Fruit fly (Drosophila melanogaster): ENCODE measurements around the gene Coa8.

Coa8 gene

DNA sequence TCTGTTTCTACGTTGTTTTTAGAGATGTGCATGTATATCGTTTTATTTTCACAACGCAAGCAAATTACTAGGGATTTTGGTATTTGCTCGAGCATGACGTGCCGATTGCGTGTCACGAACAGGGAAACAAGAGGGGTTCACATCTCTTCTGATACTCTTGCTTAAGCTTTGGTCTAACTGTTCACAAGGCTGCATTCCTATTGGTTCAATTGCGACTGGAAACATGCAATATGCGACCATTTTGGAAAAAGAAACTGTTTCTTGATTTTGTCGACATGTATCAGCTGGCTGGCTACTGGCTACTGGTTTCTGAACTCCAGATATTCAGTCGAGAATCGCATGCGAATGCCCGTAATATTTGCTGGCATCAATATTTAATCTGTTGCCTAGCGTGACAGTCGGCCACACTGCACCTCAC is at the start of gene Coa8:
Gene Coa8, plus strand, starts transcription at position 144 of the 418 bp plus-strand sequence.
- peak; percentile 47 for TF ChIP-seq noc (tag; optimal IDR thresholded peaks at IDR 0.05)

DNA sequence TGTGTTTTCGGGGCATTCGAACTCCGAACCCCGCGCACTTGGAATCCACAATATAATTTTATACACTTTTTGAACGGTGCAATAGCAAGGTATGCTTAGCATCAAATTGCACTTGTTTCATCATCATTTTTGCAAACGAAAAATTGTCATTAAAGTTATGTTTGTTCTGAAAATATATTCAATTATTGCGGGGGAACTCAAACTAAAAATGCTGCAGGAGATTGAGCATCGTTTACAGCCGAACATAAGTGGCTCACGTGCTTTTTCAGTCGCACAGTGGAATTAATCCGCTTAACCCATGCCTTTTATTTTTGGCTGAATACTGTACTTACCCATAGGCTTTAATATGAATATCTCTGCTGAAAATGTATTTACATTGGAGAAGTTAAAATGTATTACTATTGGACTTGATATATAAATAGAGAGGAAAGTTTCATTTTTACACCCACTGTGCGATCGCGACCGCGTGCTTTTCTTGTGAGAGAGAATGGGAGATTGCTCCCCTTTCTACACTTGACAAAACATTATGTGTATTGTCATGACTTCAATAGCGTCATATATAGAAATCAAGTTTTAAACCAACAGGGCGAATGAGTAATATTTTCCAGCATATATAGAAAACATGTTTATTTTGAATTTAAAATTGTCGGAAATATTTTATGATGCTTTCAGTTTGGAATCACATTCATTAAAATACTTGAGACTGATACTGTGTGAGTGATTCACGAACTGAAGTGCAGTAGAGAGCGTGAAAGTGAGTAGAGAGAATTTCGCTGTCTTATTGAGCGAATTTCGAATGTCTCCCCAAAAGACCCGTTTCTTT is 49.5 kb upstream of the Coa8 start:
- peak; percentile 98 for TF ChIP-seq noc (tag; optimal IDR thresholded peaks at IDR 0.05)

DNA sequence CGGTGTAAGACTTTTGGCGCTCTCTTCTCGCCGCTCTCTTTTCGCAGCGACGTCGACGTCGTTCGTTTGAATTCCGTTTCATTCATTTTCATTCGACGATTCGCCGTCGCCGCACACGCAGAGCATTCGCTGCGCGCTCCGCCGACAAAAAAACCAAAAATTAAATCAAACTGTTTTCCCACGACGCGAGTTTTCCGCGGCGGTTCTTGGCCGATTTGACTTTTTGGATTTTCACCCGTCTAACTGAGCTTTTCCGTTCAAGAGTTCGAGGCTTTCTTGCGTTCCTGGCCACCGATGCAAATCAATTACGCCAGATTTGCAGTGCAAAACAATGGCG is 48.9 kb upstream of the Coa8 start:
- no peak for TF ChIP-seq noc (tag; optimal IDR thresholded peaks at IDR 0.05)

DNA sequence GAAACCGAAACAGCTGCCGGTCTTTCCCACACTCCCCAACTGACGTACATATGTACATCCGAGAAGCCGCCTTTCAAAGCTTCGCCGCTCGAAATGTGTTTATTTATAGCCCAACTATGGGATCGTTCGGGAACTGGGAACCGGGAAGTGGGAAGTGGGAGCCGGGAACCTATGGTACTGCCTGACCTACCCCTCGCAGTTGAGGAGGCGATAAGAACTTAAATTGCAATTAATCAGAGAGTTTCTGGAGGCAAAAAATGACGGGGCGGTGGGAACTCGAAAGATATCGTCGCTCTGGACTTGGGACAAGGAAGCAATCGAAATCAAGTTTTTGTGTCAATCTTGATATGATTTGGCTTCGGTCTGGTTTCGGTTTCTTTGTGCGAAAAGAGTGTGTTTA is 47.4 kb upstream of the Coa8 start:
- peak; percentile 9 for TF ChIP-seq noc (tag; optimal IDR thresholded peaks at IDR 0.05)

DNA sequence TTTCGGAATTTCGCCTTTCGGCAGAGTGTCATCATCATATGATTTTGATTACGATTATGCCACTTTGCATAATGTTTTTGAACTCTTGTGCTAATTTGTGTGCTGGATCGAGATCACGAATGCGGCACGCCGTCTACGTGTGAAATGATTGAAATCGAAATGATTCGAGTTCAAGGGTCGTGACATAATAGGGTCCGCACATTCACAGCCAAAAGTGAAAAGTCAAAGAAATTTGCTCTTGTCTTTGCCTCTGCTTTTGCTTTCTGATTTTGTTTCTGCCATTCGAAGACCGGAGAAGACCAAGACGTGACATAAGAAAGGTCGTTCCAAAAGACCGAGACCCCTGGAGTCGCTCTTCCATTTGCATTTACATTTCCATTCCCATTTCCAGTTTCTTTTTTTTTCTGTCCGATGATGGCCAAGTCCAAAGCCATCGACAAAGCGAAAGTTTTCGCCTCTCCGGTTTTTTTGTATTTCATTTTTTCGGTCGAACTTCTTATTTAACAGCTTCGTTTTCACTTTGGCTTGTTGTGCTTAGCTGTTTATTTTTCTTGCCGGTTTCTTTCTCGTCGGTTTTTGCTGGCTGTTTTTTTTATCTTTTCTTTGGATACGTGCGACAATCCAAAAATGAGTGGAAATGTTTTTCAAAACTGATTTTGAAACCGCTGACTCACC is 45.2 kb upstream of the Coa8 start:
- TF ChIP-seq noc (tag; optimal IDR thresholded peaks at IDR 0.05): no peak

DNA sequence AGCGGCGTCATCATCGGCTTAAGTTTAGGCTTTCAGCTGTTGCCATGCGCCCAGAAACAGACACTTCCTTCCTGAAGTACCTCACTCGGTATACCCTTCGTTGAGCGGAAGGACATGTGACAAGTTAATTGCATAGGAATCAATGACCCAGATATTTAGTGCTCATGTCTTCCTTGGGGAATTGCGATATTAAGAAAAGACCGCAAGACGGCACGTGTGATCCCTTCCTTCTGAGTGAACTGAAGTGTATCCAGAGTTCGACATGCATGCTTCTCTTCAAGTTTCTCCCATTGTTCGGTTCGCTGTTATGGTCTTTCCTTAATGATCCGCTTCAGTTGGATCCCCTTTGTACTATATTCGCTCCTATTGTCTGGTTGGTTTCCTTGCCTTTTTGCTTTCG is 39.6 kb upstream of the Coa8 start:
- peak; percentile 5 for TF ChIP-seq noc (tag; optimal IDR thresholded peaks at IDR 0.05)

DNA sequence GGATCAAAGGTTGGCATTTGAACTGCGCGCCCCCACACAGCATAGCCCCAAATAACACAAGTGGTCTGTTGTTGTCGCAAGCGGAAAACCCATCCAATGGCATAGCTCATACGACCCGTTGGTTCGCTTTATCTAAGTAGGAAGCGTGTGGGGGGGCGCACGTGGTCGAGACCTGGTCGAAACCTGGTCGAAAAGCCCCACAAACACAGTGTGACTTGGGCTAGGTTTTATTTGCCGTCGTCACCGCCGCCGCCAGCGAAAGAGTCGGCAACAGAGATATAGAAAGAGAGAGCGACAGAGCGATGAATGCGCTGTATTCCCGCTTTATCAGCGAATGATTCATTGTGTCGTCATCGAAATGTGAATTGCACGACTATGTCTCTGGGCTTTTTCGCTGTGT is 37.2 kb upstream of the Coa8 start:
- TF ChIP-seq noc (tag; optimal IDR thresholded peaks at IDR 0.05): no peak

DNA sequence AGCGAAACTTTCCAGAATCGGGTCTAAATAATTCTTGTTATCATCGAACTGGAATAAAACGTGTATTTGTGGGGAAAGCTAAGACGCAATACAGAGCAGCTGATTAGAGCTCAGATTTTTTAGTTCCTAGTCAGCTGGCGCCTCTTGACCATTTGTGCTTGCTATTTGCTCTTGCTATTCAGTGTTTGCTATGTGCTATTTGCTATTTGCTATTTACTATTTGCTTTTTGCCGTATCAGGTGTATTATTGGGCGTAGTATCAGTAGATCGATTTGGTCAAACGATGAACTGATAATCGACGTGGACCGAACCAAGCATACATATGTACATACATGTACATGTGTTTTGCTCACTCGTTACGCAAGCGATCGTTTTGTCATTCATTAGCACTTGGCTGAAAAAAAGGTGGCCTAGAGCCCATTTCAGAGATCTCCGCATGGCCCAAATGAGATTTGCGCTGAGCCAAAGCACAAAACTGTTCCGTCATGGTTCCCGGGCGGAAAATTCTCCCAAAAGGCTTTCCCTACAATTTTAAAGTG is 34.6 kb upstream of the Coa8 start:
- peak; percentile 37 for TF ChIP-seq noc (tag; optimal IDR thresholded peaks at IDR 0.05)

DNA sequence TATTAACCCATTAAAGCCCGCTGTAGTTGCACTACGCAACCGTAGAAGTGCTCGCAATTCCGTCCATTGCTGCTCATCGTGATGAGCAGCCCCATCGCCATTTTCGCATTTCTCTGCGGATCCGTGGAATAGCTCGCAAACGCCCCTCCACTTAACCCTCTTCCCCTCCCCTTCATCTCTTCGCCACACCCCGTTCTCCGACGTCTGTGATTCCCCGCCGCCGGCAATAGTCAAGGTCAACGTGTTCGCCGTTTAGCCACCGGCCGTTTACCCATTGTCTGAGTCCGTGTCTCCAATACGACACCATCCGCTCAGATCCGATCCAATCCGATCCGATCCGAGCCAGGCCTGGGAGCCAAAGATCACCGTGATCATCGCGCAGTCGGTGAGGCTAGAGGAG is 33.7 kb upstream of the Coa8 start:
- TF ChIP-seq noc (tag; optimal IDR thresholded peaks at IDR 0.05): no peak

DNA sequence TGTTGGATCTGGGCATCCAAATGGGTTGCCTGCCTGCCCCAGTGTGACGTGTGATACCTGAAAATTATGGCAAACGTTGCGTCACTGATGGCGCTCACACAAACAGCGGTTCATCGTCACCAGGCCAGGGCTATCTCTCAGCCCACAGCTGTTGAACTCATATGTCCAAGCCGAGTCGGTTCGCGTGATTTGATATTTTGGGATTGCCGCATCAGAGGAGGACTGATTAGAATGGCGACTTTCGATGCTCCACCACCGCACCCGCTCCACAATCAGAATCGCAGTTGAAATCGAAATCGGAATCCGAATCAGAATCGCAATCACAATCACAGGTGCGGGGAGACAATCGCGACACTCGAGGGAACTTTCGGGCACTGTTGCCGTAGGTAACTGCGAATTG is 32.3 kb upstream of the Coa8 start:
- TF ChIP-seq noc (tag; optimal IDR thresholded peaks at IDR 0.05): no peak

DNA sequence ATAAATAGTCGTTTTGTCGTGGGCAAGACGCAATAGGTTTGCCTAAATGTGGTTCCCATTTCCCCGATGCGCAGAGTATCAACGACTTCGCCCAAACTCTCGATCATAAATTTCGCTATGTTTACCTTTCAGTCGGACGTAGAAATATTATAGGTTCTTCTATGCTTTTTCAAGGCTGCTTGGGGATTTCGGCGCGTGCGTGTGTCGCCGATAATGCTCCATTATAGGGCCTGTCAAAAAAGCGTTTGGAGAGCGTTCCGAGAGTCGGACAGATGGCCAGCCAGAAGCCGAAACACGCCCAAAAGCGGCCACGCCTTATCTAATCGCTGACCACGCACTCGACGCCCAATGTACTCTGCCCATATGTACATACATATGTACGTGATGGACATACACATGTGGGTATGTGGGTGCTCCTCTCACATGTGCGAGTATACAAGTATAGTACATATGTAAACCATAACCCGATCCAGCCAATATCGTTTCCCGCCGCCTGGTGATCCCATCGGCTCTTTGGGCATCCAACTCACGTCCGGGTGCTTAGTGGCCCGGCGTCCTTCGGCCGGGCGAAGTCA is 31.4 kb upstream of the Coa8 start:
- TF ChIP-seq noc (tag; optimal IDR thresholded peaks at IDR 0.05): peak; percentile 0

DNA sequence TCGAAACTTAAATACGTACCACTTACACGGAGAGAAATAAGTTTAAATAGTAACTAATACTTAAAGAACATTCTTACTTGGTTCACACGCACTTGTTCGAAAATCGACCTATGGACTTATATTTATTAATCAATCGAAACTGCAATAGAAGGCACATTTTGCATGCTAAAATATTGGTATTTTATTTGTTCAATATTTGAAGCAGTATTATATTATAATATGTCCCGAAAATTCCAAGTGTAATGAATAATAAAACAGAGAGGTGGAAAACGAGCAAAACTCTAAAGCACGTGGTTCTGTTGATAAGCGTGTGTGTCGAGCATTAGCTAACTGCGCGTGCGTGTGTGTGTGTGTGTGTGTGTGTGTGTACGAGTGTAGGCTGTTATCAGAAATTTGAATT is 30.2 kb upstream of the Coa8 start:
- peak; percentile 98 for TF ChIP-seq noc (tag; optimal IDR thresholded peaks at IDR 0.05)

DNA sequence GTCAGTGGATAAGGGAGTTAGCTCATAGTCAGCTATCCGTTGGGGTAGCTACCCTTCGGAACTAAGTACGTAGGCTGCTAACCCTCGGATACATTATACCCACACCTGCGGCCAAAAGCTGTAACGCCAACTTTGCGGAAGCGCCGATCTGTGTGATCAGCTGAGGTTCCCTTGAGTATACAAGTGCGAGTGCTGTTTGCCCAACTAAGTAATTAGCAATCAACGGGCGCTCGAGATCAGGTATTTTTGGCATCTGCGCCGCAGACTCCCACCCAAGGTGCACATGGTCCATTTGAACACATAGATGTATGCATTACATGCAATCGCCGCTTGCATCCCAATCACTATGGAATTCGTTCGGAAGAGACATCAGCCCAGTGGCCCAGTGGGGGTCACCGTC is 26.0 kb upstream of the Coa8 start:
- no peak for TF ChIP-seq noc (tag; optimal IDR thresholded peaks at IDR 0.05)

DNA sequence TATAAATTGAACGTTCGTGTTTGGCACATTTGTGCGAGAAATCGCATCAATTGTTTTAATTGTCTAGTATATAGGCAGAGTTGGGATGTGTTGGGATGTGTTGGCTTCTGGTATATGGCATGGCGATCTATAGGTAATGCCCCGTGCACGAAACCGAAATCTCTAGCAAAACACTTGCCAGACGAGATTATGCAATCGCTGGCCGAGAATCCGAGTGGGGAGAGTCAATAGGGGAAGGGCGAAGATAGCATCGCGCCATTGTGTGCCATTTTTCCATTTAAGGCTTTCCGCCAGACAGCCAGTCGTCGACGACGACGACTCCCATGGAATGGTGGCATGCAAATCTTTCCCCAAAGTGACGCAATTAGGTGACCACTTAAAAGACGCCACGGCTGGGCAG is 25.2 kb upstream of the Coa8 start:
- TF ChIP-seq noc (tag; optimal IDR thresholded peaks at IDR 0.05): no peak

DNA sequence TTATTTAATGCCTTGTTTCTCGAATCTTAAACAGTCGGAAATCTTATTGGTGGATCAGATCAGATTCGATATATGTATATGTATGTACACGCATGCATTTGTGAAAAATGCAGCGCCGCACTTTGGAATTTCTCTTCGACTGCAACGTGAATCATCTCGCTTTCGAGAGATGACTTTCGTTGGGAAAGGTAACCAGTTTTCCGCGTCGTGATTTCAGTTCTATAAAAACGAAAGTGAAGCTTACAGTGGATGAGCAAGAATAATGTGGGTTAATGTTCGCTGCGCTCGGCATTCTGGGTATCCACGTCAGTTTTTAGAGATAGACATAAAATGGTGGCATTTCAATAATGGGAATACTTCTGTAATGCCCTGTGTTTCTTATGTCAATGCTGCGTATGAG is 23.5 kb upstream of the Coa8 start:
- no peak for TF ChIP-seq noc (tag; optimal IDR thresholded peaks at IDR 0.05)

DNA sequence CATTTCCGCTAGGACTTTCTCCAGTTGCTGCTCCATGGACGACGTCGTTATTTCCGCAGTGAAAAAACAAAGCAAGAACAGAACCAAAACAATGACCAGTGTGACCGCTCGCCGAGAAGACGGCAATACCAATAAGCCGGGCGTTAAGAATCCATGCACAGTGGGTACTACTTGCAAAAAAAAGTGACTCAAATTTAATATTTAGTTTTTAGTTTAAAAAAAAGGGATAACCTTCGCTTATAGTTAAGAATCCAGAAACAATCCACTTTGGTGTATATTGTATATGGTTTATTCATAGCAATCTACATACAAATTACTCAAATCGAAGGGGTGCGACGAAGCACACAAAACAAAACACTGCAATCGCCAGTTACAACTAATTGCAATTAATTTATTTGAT is 21.2 kb upstream of the Coa8 start, which contains the start of gene Lamtor5:
Gene Lamtor5, minus strand, starts transcription at position 105 of the 400 bp plus-strand sequence.
- peak; percentile 24 for TF ChIP-seq noc (tag; optimal IDR thresholded peaks at IDR 0.05)

Data from whole organism, larva.